Fruit fly (Drosophila melanogaster) whole organism, prepupa: Measurements from ENCODE around the gene CG17597.

ENCODE experiments used
- CG10631 ChIP-seq: fragments of 200-800 bp; sonication (Bioruptor generic); optimal IDR thresholded peaks from 2 replicates; lab custom pipeline; 2016; ENCODE audit warnings: missing biosample characterization, missing genetic modification characterization
- CG10669 ChIP-seq: fragments of 200-800 bp; sonication (Bioruptor generic); optimal IDR thresholded peaks from 3 replicates; lab custom pipeline; 2018; ENCODE audit warnings: missing biosample characterization, mild to moderate bottlenecking, missing genetic modification characterization, moderate library complexity
- CG11294 ChIP-seq: fragments of 200-800 bp; sonication (Bioruptor generic); IDR thresholded peaks from 2 replicates; pipeline ENCODE4 v1.3.6; 2022; ENCODE audit warnings: missing biosample characterization, missing genetic modification characterization
- CG11902 ChIP-seq: fragments of 200-800 bp; sonication (Bioruptor generic); optimal IDR thresholded peaks from 3 replicates; lab custom pipeline; 2016; ENCODE audit warnings: missing biosample characterization, missing genetic modification characterization
- CG32006 ChIP-seq: fragments of 200-800 bp; sonication (Bioruptor generic); optimal IDR thresholded peaks from 3 replicates; lab custom pipeline; 2017; ENCODE audit warnings: missing biosample characterization, mild to moderate bottlenecking, missing genetic modification characterization
- CG34406 ChIP-seq: fragments of 200-800 bp; sonication (Bioruptor generic); optimal IDR thresholded peaks from 3 replicates; lab custom pipeline; 2016; ENCODE audit warnings: missing biosample characterization, missing genetic modification characterization
- CG6792 ChIP-seq: fragments of 200-800 bp; sonication (Bioruptor generic); optimal IDR thresholded peaks from 3 replicates; lab custom pipeline; 2016; ENCODE audit warnings: missing biosample characterization, missing genetic modification characterization
- CG6808 ChIP-seq: fragments of 200-800 bp; sonication (Bioruptor generic); optimal IDR thresholded peaks from 3 replicates; lab custom pipeline; 2017; ENCODE audit warnings: missing biosample characterization, missing genetic modification characterization, mild to moderate bottlenecking, moderate library complexity, missing genetic modification reagents
- CG6854 ChIP-seq: fragments of 200-800 bp; sonication (Bioruptor generic); optimal IDR thresholded peaks from 2 replicates; lab custom pipeline; 2017; ENCODE audit warnings: missing biosample characterization, mild to moderate bottlenecking, missing genetic modification characterization
- CG8319 ChIP-seq: fragments of 200-800 bp; sonication (Bioruptor generic); optimal IDR thresholded peaks from 3 replicates; lab custom pipeline; 2016; ENCODE audit warnings: missing biosample characterization, missing genetic modification characterization
- CG8632 ChIP-seq: fragments of 200-800 bp; sonication (Bioruptor generic); optimal IDR thresholded peaks from 3 replicates; lab custom pipeline; 2016; ENCODE audit warnings: missing biosample characterization, missing genetic modification characterization
- CG9139 ChIP-seq: fragments of 200-800 bp; sonication (Bioruptor generic); optimal IDR thresholded peaks from 3 replicates; lab custom pipeline; 2017; ENCODE audit warnings: missing biosample characterization, mild to moderate bottlenecking, missing genetic modification characterization
- Eip75B ChIP-seq: fragments of 200-800 bp; sonication (Bioruptor generic); optimal IDR thresholded peaks from 3 replicates; lab custom pipeline; 2016; ENCODE audit warnings: missing biosample characterization, missing genetic modification characterization
- Eip93F ChIP-seq: fragments of 200-800 bp; sonication (Bioruptor generic); optimal IDR thresholded peaks from 2 replicates; lab custom pipeline; 2016; ENCODE audit warnings: missing biosample characterization, mild to moderate bottlenecking, missing genetic modification characterization
- Ets96B ChIP-seq: fragments of 200-800 bp; optimal IDR thresholded peaks from 2 replicates; lab custom pipeline; 2019; ENCODE audit warnings: missing biosample characterization, mild to moderate bottlenecking, missing genetic modification characterization, moderate library complexity
- Gug ChIP-seq: fragments of 200-800 bp; sonication (Bioruptor generic); IDR thresholded peaks from 2 replicates; pipeline ENCODE4 v1.3.6; 2022; ENCODE audit warnings: missing biosample characterization, missing genetic modification characterization
- Hr38 ChIP-seq: sonication (Bioruptor generic); optimal IDR thresholded peaks from 2 replicates; lab custom pipeline; 2016; ENCODE audit warnings: missing biosample characterization, missing genetic modification characterization
- Hr39 ChIP-seq: fragments of 200-800 bp; sonication (Bioruptor generic); optimal IDR thresholded peaks from 2 replicates; lab custom pipeline; 2016; ENCODE audit warnings: missing biosample characterization, missing genetic modification characterization
- Hr4 ChIP-seq: fragments of 200-800 bp; sonication (Bioruptor generic); optimal IDR thresholded peaks from 3 replicates; lab custom pipeline; 2016; ENCODE audit warnings: missing biosample characterization, missing genetic modification characterization
- OdsH ChIP-seq: fragments of 200-800 bp; sonication (Bioruptor generic); optimal IDR thresholded peaks from 3 replicates; lab custom pipeline; 2016; ENCODE audit warnings: missing biosample characterization, missing genetic modification characterization
- Sox102F ChIP-seq: fragments of 200-800 bp; sonication (Bioruptor generic); optimal IDR thresholded peaks from 2 replicates; lab custom pipeline; 2016; ENCODE audit warnings: missing biosample characterization, mild to moderate bottlenecking, missing genetic modification characterization
- Sox14 ChIP-seq: fragments of 200-800 bp; sonication (Bioruptor generic); optimal IDR thresholded peaks from 3 replicates; lab custom pipeline; 2016; ENCODE audit warnings: missing biosample characterization, missing genetic modification characterization
- Sox15 ChIP-seq: fragments of 200-800 bp; sonication (Bioruptor generic); optimal IDR thresholded peaks from 3 replicates; lab custom pipeline; 2016; ENCODE audit warnings: missing biosample characterization, missing genetic modification characterization
- acj6 ChIP-seq: fragments of 200-800 bp; sonication (Bioruptor generic); optimal IDR thresholded peaks from 3 replicates; lab custom pipeline; 2016; ENCODE audit warnings: missing biosample characterization, missing genetic modification characterization
- cyc ChIP-seq: fragments of 200-800 bp; sonication (Bioruptor generic); optimal IDR thresholded peaks from 3 replicates; lab custom pipeline; 2016; ENCODE audit warnings: missing biosample characterization, missing genetic modification characterization
- dac ChIP-seq: fragments of 200-800 bp; sonication (Bioruptor generic); optimal IDR thresholded peaks from 2 replicates; lab custom pipeline; 2017; ENCODE audit warnings: missing biosample characterization, mild to moderate bottlenecking, missing genetic modification characterization
- dsx ChIP-seq: fragments of 200-800 bp; optimal IDR thresholded peaks from 3 replicates; lab custom pipeline; 2019; ENCODE audit warnings: missing biosample characterization, mild to moderate bottlenecking, missing genetic modification characterization, moderate library complexity; ENCODE audit not compliant: poor library complexity, severe bottlenecking
- eg ChIP-seq: fragments of 200-800 bp; sonication (Bioruptor generic); IDR thresholded peaks from 3 replicates; pipeline ENCODE4 v1.3.6; 2022; ENCODE audit warnings: missing biosample characterization, missing genetic modification characterization
- esn ChIP-seq: fragments of 200-800 bp; sonication (Bioruptor generic); optimal IDR thresholded peaks from 2 replicates; lab custom pipeline; 2016; ENCODE audit warnings: missing biosample characterization, mild to moderate bottlenecking, missing genetic modification characterization, moderate library complexity
- fd85E ChIP-seq: fragments of 200-800 bp; sonication (Bioruptor generic); optimal IDR thresholded peaks from 3 replicates; lab custom pipeline; 2016; ENCODE audit warnings: missing biosample characterization, missing genetic modification characterization
- fkh ChIP-seq: fragments of 200-800 bp; sonication (Bioruptor generic); optimal IDR thresholded peaks from 3 replicates; lab custom pipeline; 2017; ENCODE audit warnings: missing biosample characterization, mild to moderate bottlenecking, missing genetic modification characterization, moderate library complexity
- salr ChIP-seq, 2 experiments: fragments of 200-800 bp; sonication (Bioruptor generic); optimal IDR thresholded peaks; 3 replicates each; lab custom pipeline; 2016 to 2018; ENCODE audit warnings: missing biosample characterization in 2 of 2, missing genetic modification characterization in 2 of 2, mild to moderate bottlenecking in 1 of 2
- svp ChIP-seq: fragments of 200-800 bp; sonication (Bioruptor generic); peaks from one replicate; lab custom pipeline; 2016; ENCODE audit warnings: missing biosample characterization, missing genetic modification characterization
- topi ChIP-seq: fragments of 200-800 bp; sonication (Bioruptor generic); optimal IDR thresholded peaks from 3 replicates; lab custom pipeline; 2016; ENCODE audit warnings: missing biosample characterization, missing genetic modification characterization

CG17597 gene

DNA sequence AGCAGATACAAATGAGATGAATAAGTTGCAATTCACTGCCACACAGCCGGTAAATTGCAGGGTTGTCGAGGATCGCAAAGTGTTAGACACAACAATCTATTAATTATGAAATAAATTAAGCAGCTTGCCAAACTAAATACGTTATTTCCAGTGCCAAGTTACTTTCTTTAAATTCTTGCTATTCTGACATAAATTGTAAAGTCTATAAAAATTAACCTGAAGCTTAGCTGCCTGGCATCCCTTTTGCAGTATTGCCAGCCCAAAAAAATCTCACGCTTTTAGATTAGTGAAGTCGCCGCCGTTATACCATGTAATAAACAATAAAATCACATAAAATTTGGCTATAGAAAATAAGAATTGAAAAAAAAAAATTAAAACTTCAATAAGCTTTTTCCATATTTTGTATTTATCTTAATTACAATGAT lies 26.7 kb upstream of the CG17597 start (continued):
- TF ChIP-seq salr (GFP tag; optimal IDR thresholded peaks at IDR 0.05; lab: Kevin White, UChicago) (peak; percentile 90 to 93), Hr4 (GFP tag; lab: Kevin White, UChicago) (peak; percentile 98), fd85E (GFP tag; lab: Kevin White, UChicago) (peak; percentile 66), Sox14 (peak; percentile 98), CG9139 (GFP tag; lab: Kevin White, UChicago) (peak; percentile 92), Ets96B (tag; lab: Kevin White, UChicago) (peak; percentile 95), CG10631 (GFP tag; lab: Kevin White, UChicago) (peak; percentile 96), svp (GFP tag; lab: Kevin White, UChicago) (peak; percentile 99), Sox102F (GFP tag; lab: Kevin White, UChicago) (peak; percentile 97), Gug (peak; percentile 96), Eip75B (GFP tag; lab: Kevin White, UChicago) (peak; percentile 98), CG10669 (peak; percentile 94), CG11294 (GFP tag; lab: Robert Waterston, UW) (peak; percentile 93), CG8319 (GFP tag; lab: Kevin White, UChicago) (peak; percentile 94), eg (GFP tag; lab: Robert Waterston, UW) (peak; percentile 98), acj6 (GFP tag; lab: Kevin White, UChicago) (peak; percentile 98)

DNA sequence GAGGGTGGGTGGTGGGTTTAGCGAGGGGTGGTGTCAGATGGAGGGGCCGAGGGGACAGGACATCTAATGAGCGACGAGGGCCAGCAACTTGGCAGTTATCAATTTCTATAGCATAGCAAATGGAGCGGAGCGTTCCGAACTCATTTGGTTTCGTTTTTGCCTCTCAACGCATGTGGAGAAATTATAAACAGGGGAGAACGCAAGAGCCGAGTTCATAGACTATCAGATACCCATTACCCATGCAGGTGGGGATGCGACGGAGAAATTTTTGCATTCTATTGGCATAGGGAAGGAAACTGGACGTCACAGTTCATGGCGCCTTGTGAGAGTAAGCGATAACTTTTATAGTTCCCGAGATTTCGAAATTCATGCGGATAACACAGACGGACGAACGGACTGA lies 21.3 kb upstream of the CG17597 start:
- TF ChIP-seq Hr39 (GFP tag; lab: Kevin White, UChicago) = no peak
- TF ChIP-seq cyc (GFP tag; lab: Kevin White, UChicago) = no peak
- no peak for TF ChIP-seq Sox102F (GFP tag; lab: Kevin White, UChicago)
- TF ChIP-seq dsx = no peak
- no peak for TF ChIP-seq Hr4 (GFP tag; lab: Kevin White, UChicago)
- no peak for TF ChIP-seq CG6808 (GFP tag; lab: Kevin White, UChicago)
- TF ChIP-seq Eip75B (GFP tag; lab: Kevin White, UChicago) = no peak
- no peak for TF ChIP-seq CG6792 (GFP tag; lab: Kevin White, UChicago)
- TF ChIP-seq Gug = no peak
- TF ChIP-seq CG11902 (GFP tag; lab: Kevin White, UChicago) = no peak
- TF ChIP-seq esn (GFP tag; lab: Kevin White, UChicago) = no peak
- TF ChIP-seq CG10669 = no peak
- TF ChIP-seq salr (GFP tag; optimal IDR thresholded peaks at IDR 0.05; lab: Kevin White, UChicago) = no peak
- TF ChIP-seq CG32006 (GFP tag; lab: Kevin White, UChicago) = no peak
- no peak for TF ChIP-seq CG8632 (GFP tag; lab: Kevin White, UChicago)
- TF ChIP-seq Hr38 (GFP tag; lab: Kevin White, UChicago) = no peak

DNA sequence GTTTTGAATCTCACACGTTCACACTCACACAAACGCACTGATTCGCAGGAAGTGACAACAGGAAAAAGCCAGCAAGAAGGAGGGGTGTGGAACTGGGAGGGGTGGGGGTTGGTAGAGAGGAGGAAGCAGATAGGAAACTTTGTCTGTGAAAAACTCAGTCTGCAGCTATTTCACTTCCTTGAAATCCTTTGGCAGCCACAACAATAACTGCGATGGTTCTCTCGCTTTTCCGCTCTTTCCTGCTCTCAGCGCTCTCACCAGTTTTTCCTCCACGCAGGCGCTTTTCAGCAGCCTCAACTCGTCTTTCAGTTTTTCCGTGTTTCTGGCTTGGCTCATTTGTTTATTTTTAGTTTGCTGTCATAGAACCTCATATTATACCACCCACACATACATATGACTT lies 15.9 kb upstream of the CG17597 start:
- TF ChIP-seq CG34406 (GFP tag; lab: Kevin White, UChicago) = no peak
- TF ChIP-seq CG10669 = no peak
- TF ChIP-seq esn (GFP tag; lab: Kevin White, UChicago) = no peak
- TF ChIP-seq Sox14 = no peak
- no peak for TF ChIP-seq Sox102F (GFP tag; lab: Kevin White, UChicago)
- no peak for TF ChIP-seq topi (GFP tag; lab: Kevin White, UChicago)
- no peak for TF ChIP-seq cyc (GFP tag; lab: Kevin White, UChicago)
- TF ChIP-seq OdsH = no peak
- TF ChIP-seq dac = no peak
- no peak for TF ChIP-seq Eip93F (GFP tag; lab: Kevin White, UChicago)
- TF ChIP-seq CG6854 (GFP tag; lab: Kevin White, UChicago) = no peak
- no peak for TF ChIP-seq fkh (GFP tag; lab: Kevin White, UChicago)
- TF ChIP-seq Ets96B (tag; lab: Kevin White, UChicago) = no peak

DNA sequence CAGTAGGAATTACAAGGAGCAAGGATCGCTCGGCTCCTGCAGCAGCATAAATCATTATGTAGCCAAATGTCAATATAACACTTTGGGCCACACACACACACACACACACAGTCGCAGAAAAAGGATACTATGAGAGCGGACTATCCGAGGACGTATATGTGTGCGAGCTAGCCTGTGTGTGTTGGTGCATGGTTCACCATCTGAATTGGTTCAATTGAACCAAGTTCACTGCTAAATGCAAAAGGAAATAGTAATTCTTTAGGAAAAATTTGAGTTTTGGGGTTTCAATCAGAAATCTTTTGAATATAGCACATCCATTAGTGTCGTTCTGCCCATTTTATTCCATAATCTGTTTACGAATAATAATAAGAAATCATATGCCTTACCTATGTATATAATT lies 15.2 kb upstream of the CG17597 start:
- TF ChIP-seq esn (GFP tag; lab: Kevin White, UChicago) = no peak
- TF ChIP-seq CG11294 (GFP tag; lab: Robert Waterston, UW) = no peak
- no peak for TF ChIP-seq Sox15 (GFP tag; lab: Kevin White, UChicago)
- no peak for TF ChIP-seq CG10669
- TF ChIP-seq, all 60 proteins: peak for 0
